Worm (Caenorhabditis elegans) whole organism, young adult: ENCODE data around the gene mfsd-11.

ENCODE experiments used
- B0035.1 ChIP-seq: sonication (generic microtip); optimal IDR thresholded peaks from 2 replicates; lab custom pipeline; 2016; ENCODE audit warnings: missing genetic modification characterization, mild to moderate bottlenecking, missing compliant biosample characterization, missing genotype, missing genetic modification reagents
- F22D6.2 ChIP-seq: sonication (generic microtip); optimal IDR thresholded peaks from 2 replicates; lab custom pipeline; 2016; ENCODE audit warnings: mild to moderate bottlenecking, missing genetic modification characterization, missing compliant biosample characterization
- F49E8.2 ChIP-seq: sonication (generic microtip); optimal IDR thresholded peaks from 3 replicates; lab custom pipeline; 2017; ENCODE audit warnings: missing genetic modification characterization, mild to moderate bottlenecking, missing compliant biosample characterization, antibody characterized with exemption, moderate library complexity; ENCODE audit not compliant: insufficient read depth
- K11D2.4 ChIP-seq: fragments of 200-800 bp; sonication (Bioruptor generic); IDR thresholded peaks from 2 replicates; pipeline ENCODE4 v1.3.6; 2022; ENCODE audit warnings: missing genetic modification reagents, missing genetic modification characterization, missing compliant biosample characterization
- K12H6.12 ChIP-seq: fragments of 200-800 bp; sonication (Bioruptor generic); optimal IDR thresholded peaks from 2 replicates; lab custom pipeline; 2018; ENCODE audit warnings: mild to moderate bottlenecking, missing genetic modification characterization, missing compliant biosample characterization
- Y53F4B.3 ChIP-seq: fragments of 200-800 bp; sonication (Bioruptor generic); IDR thresholded peaks from 2 replicates; pipeline ENCODE4 v1.3.6; 2022; ENCODE audit warnings: missing genetic modification reagents, missing genetic modification characterization, missing compliant biosample characterization
- ZK185.1 ChIP-seq: sonication (generic microtip); optimal IDR thresholded peaks from 2 replicates; lab custom pipeline; 2016; ENCODE audit warnings: mild to moderate bottlenecking, missing genetic modification characterization, missing compliant biosample characterization; ENCODE audit not compliant: poor library complexity, severe bottlenecking
- akir-1 ChIP-seq: fragments of 200-800 bp; sonication (Bioruptor generic); optimal IDR thresholded peaks from 2 replicates; lab custom pipeline; 2018; ENCODE audit warnings: mild to moderate bottlenecking, missing genetic modification characterization, moderate library complexity, missing compliant biosample characterization
- aptf-2 ChIP-seq: fragments of 200-800 bp; sonication (Bioruptor generic); conservative IDR thresholded peaks from 2 replicates; pipeline ENCODE4 v1.3.6; 2022; ENCODE audit warnings: missing genetic modification reagents, missing genetic modification characterization, missing compliant biosample characterization
- attf-3 ChIP-seq: fragments of 200-800 bp; sonication (Bioruptor generic); conservative IDR thresholded peaks from 2 replicates; pipeline ENCODE4 v1.3.6; 2022; ENCODE audit warnings: missing genetic modification reagents, missing genetic modification characterization, missing compliant biosample characterization
- bed-1 ChIP-seq: fragments of 200-800 bp; sonication (Bioruptor generic); IDR thresholded peaks from 2 replicates; pipeline ENCODE4 v1.3.6; 2022; ENCODE audit warnings: missing genetic modification reagents, missing genetic modification characterization, missing compliant biosample characterization
- cebp-1 ChIP-seq, 2 experiments: fragments of 200-800 bp in 1 of 2; sonication (Bioruptor generic) in 1 of 2; sonication (generic microtip) in 1 of 2; IDR thresholded peaks in 1 of 2; optimal IDR thresholded peaks in 1 of 2; 2 replicates each; pipeline versions ENCODE4 v1.3.6 to Lab custom; 2017 to 2022; ENCODE audit warnings: missing compliant biosample characterization in 2 of 2, missing genetic modification characterization in 2 of 2, mild to moderate bottlenecking in 1 of 2, missing genetic modification reagents in 1 of 2, moderate library complexity in 1 of 2
- ceh-100 ChIP-seq: fragments of 200-800 bp; sonication (Bioruptor generic); IDR thresholded peaks from 2 replicates; pipeline ENCODE4 v1.3.6; 2022; ENCODE audit warnings: missing genetic modification reagents, missing genetic modification characterization, missing compliant biosample characterization
- dox-1 ChIP-seq: fragments of 200-800 bp; sonication (Bioruptor generic); IDR thresholded peaks from 2 replicates; pipeline ENCODE4 v1.3.6; 2022; ENCODE audit warnings: missing genetic modification reagents, missing genetic modification characterization, missing compliant biosample characterization
- ekl-4 ChIP-seq: fragments of 200-800 bp; sonication (Bioruptor generic); IDR thresholded peaks from 2 replicates; pipeline ENCODE4 v1.3.6; 2022; ENCODE audit warnings: missing genetic modification reagents, missing genetic modification characterization, missing compliant biosample characterization
- ets-4 ChIP-seq: fragments of 200-800 bp; sonication (Bioruptor generic); optimal IDR thresholded peaks from 2 replicates; lab custom pipeline; 2018; ENCODE audit warnings: mild to moderate bottlenecking, missing genetic modification characterization, missing compliant biosample characterization
- gei-17 ChIP-seq: fragments of 200-800 bp; sonication (Bioruptor generic); optimal IDR thresholded peaks from 2 replicates; lab custom pipeline; 2018; ENCODE audit warnings: mild to moderate bottlenecking, missing genetic modification characterization, missing compliant biosample characterization
- hmg-1.2 ChIP-seq: fragments of 200-800 bp; sonication (Bioruptor generic); IDR thresholded peaks from 2 replicates; pipeline ENCODE4 v1.3.6; 2022; ENCODE audit warnings: missing genetic modification reagents, missing genetic modification characterization, missing compliant biosample characterization
- lin-26 ChIP-seq: fragments of 200-800 bp; sonication (Bioruptor generic); IDR thresholded peaks from 2 replicates; pipeline ENCODE4 v1.3.6; 2022; ENCODE audit warnings: missing genetic modification reagents, missing genetic modification characterization, missing compliant biosample characterization
- lin-40 ChIP-seq: sonication (generic microtip); optimal IDR thresholded peaks from 2 replicates; lab custom pipeline; 2016; ENCODE audit warnings: missing genetic modification characterization, mild to moderate bottlenecking, missing compliant biosample characterization, missing genotype, missing genetic modification reagents
- lsl-1 ChIP-seq: fragments of 200-800 bp; sonication (Bioruptor generic); optimal IDR thresholded peaks from 2 replicates; lab custom pipeline; 2018; ENCODE audit warnings: mild to moderate bottlenecking, missing genetic modification characterization, moderate library complexity, missing compliant biosample characterization
- lsy-27 ChIP-seq: sonication (generic microtip); optimal IDR thresholded peaks from 2 replicates; lab custom pipeline; 2017; ENCODE audit warnings: missing genetic modification characterization, mild to moderate bottlenecking, missing compliant biosample characterization, antibody characterized with exemption, missing genotype, borderline replicate concordance; ENCODE audit not compliant: insufficient read depth
- madf-6 ChIP-seq: fragments of 200-800 bp; sonication (Bioruptor generic); IDR thresholded peaks from 2 replicates; pipeline ENCODE4 v1.3.6; 2022; ENCODE audit warnings: missing genetic modification reagents, missing genetic modification characterization, missing compliant biosample characterization
- madf-8 ChIP-seq: fragments of 200-800 bp; sonication (Bioruptor generic); conservative IDR thresholded peaks from 2 replicates; pipeline ENCODE4 v1.3.6; 2022; ENCODE audit warnings: missing genetic modification reagents, missing genetic modification characterization, missing compliant biosample characterization
- nhr-179 ChIP-seq: sonication (generic microtip); optimal IDR thresholded peaks from 2 replicates; lab custom pipeline; 2016; ENCODE audit warnings: mild to moderate bottlenecking, missing genetic modification characterization, missing compliant biosample characterization
- nhr-80 ChIP-seq: sonication (generic microtip); optimal IDR thresholded peaks from 2 replicates; lab custom pipeline; 2016; ENCODE audit warnings: missing genetic modification characterization, missing compliant biosample characterization
- nhr-90 ChIP-seq: sonication (generic microtip); optimal IDR thresholded peaks from 2 replicates; lab custom pipeline; 2016; ENCODE audit warnings: missing genotype, mild to moderate bottlenecking, missing genetic modification characterization, missing compliant biosample characterization
- pha-4 ChIP-seq: fragments of 150-350 bp; sonication (generic microtip); optimal IDR thresholded peaks from 2 replicates; lab custom pipeline; 2014; ENCODE audit warnings: missing biosample characterization, missing genetic modification reagents, missing genetic modification characterization
- repo-1 ChIP-seq: sonication (generic microtip); optimal IDR thresholded peaks from 2 replicates; lab custom pipeline; 2017; ENCODE audit warnings: mild to moderate bottlenecking, missing genetic modification characterization, missing compliant biosample characterization
- snpc-3.4 ChIP-seq: sonication (generic microtip); optimal IDR thresholded peaks from 2 replicates; lab custom pipeline; 2017; ENCODE audit warnings: missing genetic modification characterization, mild to moderate bottlenecking, missing compliant biosample characterization, antibody characterized with exemption, moderate library complexity, missing genotype, missing genetic modification reagents
- somi-1 ChIP-seq: fragments of 200-800 bp; sonication (Bioruptor generic); optimal IDR thresholded peaks from 2 replicates; lab custom pipeline; 2018; ENCODE audit warnings: mild to moderate bottlenecking, missing genetic modification characterization, missing compliant biosample characterization
- tlf-1 ChIP-seq: fragments of 200-800 bp; sonication (Bioruptor generic); optimal IDR thresholded peaks from 2 replicates; lab custom pipeline; 2018; ENCODE audit warnings: mild to moderate bottlenecking, missing genetic modification characterization, missing compliant biosample characterization
- zim-3 ChIP-seq: sonication (generic microtip); optimal IDR thresholded peaks from 2 replicates; lab custom pipeline; 2017; ENCODE audit warnings: mild to moderate bottlenecking, missing genetic modification characterization, moderate library complexity, missing compliant biosample characterization
- ztf-25 ChIP-seq: fragments of 200-800 bp; sonication (Bioruptor generic); IDR thresholded peaks from 2 replicates; pipeline ENCODE4 v1.3.6; 2022; ENCODE audit warnings: missing genetic modification reagents, missing genetic modification characterization, missing compliant biosample characterization
- ztf-28 ChIP-seq: fragments of 200-800 bp; sonication (Bioruptor generic); IDR thresholded peaks from 2 replicates; pipeline ENCODE4 v1.3.6; 2022; ENCODE audit warnings: missing genetic modification reagents, missing genetic modification characterization, missing compliant biosample characterization
- ztf-6 ChIP-seq: fragments of 200-800 bp; sonication (Bioruptor generic); IDR thresholded peaks from 2 replicates; pipeline ENCODE4 v1.3.6; 2022; ENCODE audit warnings: missing genetic modification reagents, missing genetic modification characterization, missing compliant biosample characterization

Gene mfsd-11

DNA sequence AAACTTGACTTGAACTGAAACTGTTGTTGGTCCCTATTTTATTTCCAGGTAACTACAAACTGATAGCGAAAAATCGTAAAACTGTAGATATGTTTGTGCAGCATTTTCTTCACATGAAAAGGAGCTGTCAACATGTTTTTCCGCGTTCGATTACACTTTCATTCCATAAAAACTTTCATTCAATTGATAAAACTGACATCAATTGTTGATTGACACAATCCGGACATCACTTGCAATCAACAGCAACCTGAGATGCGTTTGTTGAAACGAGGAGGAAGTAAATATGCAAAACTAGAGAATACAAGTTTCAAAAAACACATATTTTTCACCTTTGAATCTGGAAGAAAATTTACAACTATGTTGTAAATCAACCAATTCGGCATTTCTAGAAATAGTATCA lies 43.5 kb upstream of the mfsd-11 start (continued):
- TF ChIP-seq lsl-1 (GFP tag; lab: Kevin White, UChicago) (no peak), Y53F4B.3 (GFP tag; lab: Robert Waterston, UW) (no peak), ceh-100 (GFP tag; lab: Robert Waterston, UW) (no peak), ekl-4 (GFP tag; lab: Robert Waterston, UW) (no peak), ztf-6 (GFP tag; lab: Robert Waterston, UW) (no peak), pha-4 (peak; percentile 7), somi-1 (GFP tag; lab: Kevin White, UChicago) (no peak), akir-1 (no peak), tlf-1 (GFP tag; lab: Kevin White, UChicago) (no peak), F49E8.2 (tag; lab: Kevin White, UChicago) (no peak), snpc-3.4 (tag; lab: Kevin White, UChicago) (no peak), ztf-28 (no peak), B0035.1 (tag; lab: Kevin White, UChicago) (no peak), ets-4 (no peak), attf-3 (GFP tag; lab: Robert Waterston, UW) (no peak), aptf-2 (GFP tag; lab: Robert Waterston, UW) (no peak), bed-1 (GFP tag; lab: Robert Waterston, UW) (no peak), zim-3 (tag; lab: Kevin White, UChicago) (no peak), nhr-90 (tag; lab: Kevin White, UChicago) (no peak)

DNA sequence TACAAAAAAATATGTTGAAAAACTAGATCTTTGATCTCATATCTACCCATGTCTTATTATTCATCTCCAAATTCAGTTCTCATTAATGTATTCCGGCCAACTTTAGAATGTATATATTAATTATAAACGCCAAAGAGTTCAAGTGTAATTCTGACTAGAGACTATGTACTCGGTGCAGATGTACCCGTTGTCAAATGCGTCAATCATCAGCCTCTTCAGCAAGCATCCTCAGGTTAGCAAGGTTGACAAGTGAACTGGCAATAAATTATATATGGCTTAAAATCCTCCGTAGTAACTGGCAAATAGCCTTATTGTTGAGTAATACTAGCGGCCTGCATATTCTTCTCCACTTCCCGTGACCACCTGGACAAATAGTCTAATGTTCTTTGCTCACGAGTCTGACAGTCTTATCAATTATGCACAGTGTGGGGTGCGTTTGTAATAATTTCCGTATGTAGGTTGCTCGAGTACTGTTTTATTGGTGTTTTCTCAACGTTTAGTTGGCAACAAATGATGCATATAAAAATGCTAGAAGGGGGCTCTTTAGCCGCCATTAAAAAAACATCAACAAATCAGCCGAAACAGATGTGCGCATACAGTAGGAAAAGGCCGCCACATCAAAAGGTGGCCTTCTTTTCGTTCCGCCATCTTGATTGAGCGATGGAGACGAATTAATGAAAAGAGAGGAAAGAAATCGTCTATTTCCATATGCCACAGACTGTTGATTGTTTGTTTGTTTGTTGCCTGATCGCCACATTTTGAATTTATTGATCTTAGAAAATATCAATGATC lies 34.6 kb upstream of the mfsd-11 start:
- TF ChIP-seq nhr-80 (tag; lab: Kevin White, UChicago) (peak; percentile 41), nhr-179 (tag; lab: Kevin White, UChicago) (no peak)

DNA sequence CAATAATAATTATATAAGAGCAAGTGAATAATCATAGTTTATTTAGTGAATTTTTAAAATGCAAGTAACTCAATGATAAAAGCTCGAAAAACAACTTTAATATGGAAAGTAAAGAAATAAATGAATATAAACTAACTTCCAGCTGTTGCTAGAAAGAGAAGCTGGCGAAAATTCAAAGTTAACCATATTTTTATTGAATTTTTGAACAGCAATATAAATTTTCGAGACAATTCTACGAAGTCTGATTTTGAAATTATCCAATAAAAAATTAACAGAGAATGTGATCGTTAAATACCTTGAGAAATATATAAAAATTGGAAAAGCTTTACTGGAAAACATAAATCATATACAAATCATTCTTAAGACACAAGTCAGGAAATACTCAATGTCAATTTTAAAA lies 32.7 kb upstream of the mfsd-11 start:
- TF ChIP-seq ztf-25 (GFP tag; lab: Robert Waterston, UW) (no peak), gei-17 (GFP tag; lab: Kevin White, UChicago) (no peak), ZK185.1 (tag; lab: Kevin White, UChicago) (no peak), aptf-2 (GFP tag; lab: Robert Waterston, UW) (no peak), F22D6.2 (tag; lab: Kevin White, UChicago) (no peak), repo-1 (tag; lab: Kevin White, UChicago) (no peak), dox-1 (GFP tag; lab: Robert Waterston, UW) (no peak), lsy-27 (tag; lab: Kevin White, UChicago) (no peak), attf-3 (GFP tag; lab: Robert Waterston, UW) (no peak), madf-6 (GFP tag; lab: Robert Waterston, UW) (no peak)
- TF ChIP-seq, all 124 proteins: peak for 0

DNA sequence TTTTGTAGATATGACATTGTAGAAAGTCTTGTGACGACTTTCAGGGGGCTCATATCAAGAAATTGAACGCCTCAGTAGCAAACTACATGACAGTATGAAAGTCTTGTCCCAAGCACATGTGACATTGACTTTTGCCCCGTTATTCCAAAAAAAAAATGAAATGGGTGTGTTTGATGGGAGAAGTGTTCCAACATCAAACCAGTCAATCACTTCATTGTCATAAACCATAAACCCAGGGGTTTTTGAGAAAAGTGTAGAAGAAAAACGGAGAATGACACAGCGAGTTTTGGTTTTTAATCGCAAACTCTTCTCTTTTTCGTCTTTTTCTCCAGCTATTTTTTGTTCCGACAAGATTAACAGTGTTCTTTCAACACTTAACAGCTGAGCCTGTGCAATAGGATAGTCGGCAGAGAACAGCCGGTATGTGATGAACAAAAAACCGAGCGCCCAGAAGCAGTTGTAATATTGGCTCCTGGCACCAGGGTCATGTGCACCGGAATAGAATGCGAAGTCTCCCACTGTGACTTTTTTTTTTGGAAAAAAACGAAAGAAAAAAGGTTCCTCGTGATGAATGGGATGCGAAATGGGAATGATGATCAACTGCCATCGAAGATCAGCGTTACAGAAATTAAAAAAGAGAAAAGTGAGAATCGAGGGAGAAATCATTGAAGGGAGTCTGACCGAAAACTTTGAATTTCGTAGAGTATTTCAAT lies 32.1 kb upstream of the mfsd-11 start:
- TF ChIP-seq lin-40 (tag; lab: Kevin White, UChicago) (peak; percentile 14), somi-1 (GFP tag; lab: Kevin White, UChicago) (peak; percentile 21), K12H6.12 (tag; lab: Kevin White, UChicago) (peak; percentile 53), lin-26 (GFP tag; lab: Robert Waterston, UW) (peak; percentile 38; the same call in 1 of the 2 replicates), hmg-1.2 (GFP tag; lab: Robert Waterston, UW) (0 out of 2 replicates have a peak, but pooled peaks have one; percentile 6), akir-1 (no peak), madf-8 (GFP tag; lab: Robert Waterston, UW) (no peak), cebp-1 (GFP tag; IDR thresholded peaks at IDR 0.05; lab: Robert Waterston, UW) (no peak), cebp-1 (tag; optimal IDR thresholded peaks at IDR 0.05; lab: Kevin White, UChicago) (peak; percentile 52), nhr-80 (tag; lab: Kevin White, UChicago) (peak; percentile 80), K11D2.4 (GFP tag; lab: Robert Waterston, UW) (peak; percentile 74; the same call in 1 of the 2 replicates)
